Fruit fly (Drosophila melanogaster) whole organism, embryonic: ENCODE data around the gene TbCMF46.
A peak's percentile ranks its signal among the peaks of the same experiment; 100 is the strongest.

Experiments
- ATbp ChIP-seq: fragments of 200-800 bp; sonication (Bioruptor generic); optimal IDR thresholded peaks from 2 replicates; lab custom pipeline; 2017; ENCODE audit warnings: missing biosample characterization, mild to moderate bottlenecking, missing genetic modification characterization, missing genetic modification reagents
- Atf6 ChIP-seq: fragments of 200-800 bp; sonication (Bioruptor generic); IDR thresholded peaks from 2 replicates; pipeline ENCODE4 v1.3.6; 2022; ENCODE audit warnings: missing biosample characterization, missing genetic modification characterization
- Awh ChIP-seq: fragments of 200-800 bp; sonication (Bioruptor generic); IDR thresholded peaks from 2 replicates; pipeline ENCODE4, ENCODE4 v1.3.6; 2022; ENCODE audit warnings: missing biosample characterization, missing genetic modification characterization
- B-H1 ChIP-seq: fragments of 200-800 bp; sonication (Bioruptor generic); IDR thresholded peaks from 3 replicates; pipeline ENCODE4 v1.3.6; 2022; ENCODE audit warnings: missing biosample characterization, missing genetic modification characterization
- CG10431 ChIP-seq: fragments of 200-800 bp; sonication (Bioruptor generic); optimal IDR thresholded peaks from 3 replicates; lab custom pipeline; 2018; ENCODE audit warnings: missing biosample characterization, mild to moderate bottlenecking, missing genetic modification characterization
- CG12769 ChIP-seq: fragments of 200-800 bp; sonication (Bioruptor generic); optimal IDR thresholded peaks from 2 replicates; lab custom pipeline; 2019; ENCODE audit warnings: missing biosample characterization, mild to moderate bottlenecking, missing genetic modification characterization, moderate library complexity
- CG13123 ChIP-seq: fragments of 200-800 bp; sonication (Bioruptor generic); optimal IDR thresholded peaks from 2 replicates; lab custom pipeline; 2016; ENCODE audit warnings: missing biosample characterization, missing genetic modification characterization
- CG13287 ChIP-seq: fragments of 200-800 bp; sonication (Bioruptor generic); IDR thresholded peaks from 2 replicates; pipeline ENCODE4 v1.3.6; 2022; ENCODE audit warnings: missing biosample characterization, missing genetic modification characterization; ENCODE audit not compliant: partially characterized antibody
- CG14710 ChIP-seq: fragments of 200-800 bp; sonication (Bioruptor generic); optimal IDR thresholded peaks from 3 replicates; lab custom pipeline; 2019; ENCODE audit warnings: missing biosample characterization, mild to moderate bottlenecking, missing genetic modification characterization, moderate library complexity
- CG15073 ChIP-seq: fragments of 200-800 bp; sonication (Bioruptor generic); optimal IDR thresholded peaks from 2 replicates; lab custom pipeline; 2016; ENCODE audit warnings: missing biosample characterization, missing genetic modification characterization
- CG1602 ChIP-seq: fragments of 200-800 bp; sonication (Bioruptor generic); optimal IDR thresholded peaks from 3 replicates; lab custom pipeline; 2016; ENCODE audit warnings: missing biosample characterization, missing genetic modification characterization
- CG17359 ChIP-seq: fragments of 200-800 bp; sonication (Bioruptor generic); optimal IDR thresholded peaks from 3 replicates; lab custom pipeline; 2018; ENCODE audit warnings: missing biosample characterization, mild to moderate bottlenecking, missing genetic modification characterization, moderate library complexity
- CG17385 ChIP-seq: fragments of 200-800 bp; sonication (Bioruptor generic); optimal IDR thresholded peaks from 3 replicates; lab custom pipeline; 2018; ENCODE audit warnings: missing biosample characterization, mild to moderate bottlenecking, missing genetic modification characterization
- CG17829 ChIP-seq: fragments of 200-800 bp; optimal IDR thresholded peaks from 2 replicates; lab custom pipeline; 2019; ENCODE audit warnings: missing biosample characterization, mild to moderate bottlenecking, missing genetic modification characterization, moderate library complexity
- CG2678 ChIP-seq: fragments of 200-800 bp; sonication (Bioruptor generic); optimal IDR thresholded peaks from 3 replicates; lab custom pipeline; 2019; ENCODE audit warnings: missing biosample characterization, mild to moderate bottlenecking, missing genetic modification characterization, moderate library complexity
- CG30020 ChIP-seq: fragments of 200-800 bp; optimal IDR thresholded peaks from 2 replicates; lab custom pipeline; 2019; ENCODE audit warnings: missing biosample characterization, mild to moderate bottlenecking, missing genetic modification characterization, moderate library complexity
- CG30431 ChIP-seq: fragments of 200-800 bp; sonication (Bioruptor generic); optimal IDR thresholded peaks from 2 replicates; lab custom pipeline; 2017; ENCODE audit warnings: missing biosample characterization, missing genetic modification characterization
- CG6689 ChIP-seq: fragments of 200-800 bp; sonication (Bioruptor generic); IDR thresholded peaks from 2 replicates; pipeline ENCODE4 v1.3.6; 2022; ENCODE audit warnings: missing biosample characterization, missing genetic modification characterization
- CG7357 ChIP-seq: fragments of 200-800 bp; sonication (Bioruptor generic); IDR thresholded peaks from 3 replicates; pipeline ENCODE4 v1.3.6; 2022; ENCODE audit warnings: missing biosample characterization, missing genetic modification characterization
- CG7745 ChIP-seq: fragments of 200-800 bp; sonication (Bioruptor generic); optimal IDR thresholded peaks from 2 replicates; lab custom pipeline; 2018; ENCODE audit warnings: missing biosample characterization, mild to moderate bottlenecking, missing genetic modification characterization, moderate library complexity
- CG7786 ChIP-seq: fragments of 200-800 bp; sonication (Bioruptor generic); optimal IDR thresholded peaks from 2 replicates; lab custom pipeline; 2016; ENCODE audit warnings: missing biosample characterization, missing genetic modification characterization
- CG8359 ChIP-seq: fragments of 200-800 bp; sonication (Bioruptor generic); optimal IDR thresholded peaks from 2 replicates; lab custom pipeline; 2017; ENCODE audit warnings: missing biosample characterization, mild to moderate bottlenecking, missing genetic modification characterization, borderline replicate concordance
- CG8478 ChIP-seq: fragments of >200 bp; optimal IDR thresholded peaks from 2 replicates; lab custom pipeline; 2018
- CG9817 ChIP-seq: fragments of 200-800 bp; sonication (Bioruptor generic); optimal IDR thresholded peaks from 2 replicates; lab custom pipeline; 2018; ENCODE audit warnings: missing biosample characterization, mild to moderate bottlenecking, missing genetic modification characterization, moderate library complexity
- Camta ChIP-seq: fragments of 200-800 bp; sonication (Bioruptor generic); optimal IDR thresholded peaks from 2 replicates; lab custom pipeline; 2016; ENCODE audit warnings: missing biosample characterization, missing genetic modification characterization
- Chrac-16 ChIP-seq: fragments of 200-800 bp; sonication (Bioruptor generic); optimal IDR thresholded peaks from 3 replicates; lab custom pipeline; 2016; ENCODE audit warnings: missing biosample characterization, missing genetic modification characterization
- Doc3 ChIP-seq: fragments of 200-800 bp; sonication (Bioruptor generic); IDR thresholded peaks from 3 replicates; pipeline ENCODE4 v1.3.6; 2022; ENCODE audit warnings: missing biosample characterization, missing genetic modification characterization; ENCODE audit not compliant: partially characterized antibody
- E2f1 ChIP-seq: fragments of 200-800 bp; sonication (Bioruptor generic); IDR thresholded peaks from 2 replicates; pipeline ENCODE4 v1.3.6; 2022; ENCODE audit warnings: missing biosample characterization, missing genetic modification characterization
- Lhr ChIP-seq: fragments of 200-800 bp; sonication (Bioruptor generic); optimal IDR thresholded peaks from 3 replicates; lab custom pipeline; 2017; ENCODE audit warnings: mild to moderate bottlenecking, missing biosample characterization, missing genetic modification reagents, missing genetic modification characterization
- Lpt ChIP-seq: fragments of >200 bp; optimal IDR thresholded peaks from 2 replicates; lab custom pipeline; 2018; ENCODE audit warnings: missing biosample characterization, missing genetic modification characterization
- Neu2 ChIP-seq: fragments of 200-800 bp; sonication (Bioruptor generic); optimal IDR thresholded peaks from 3 replicates; lab custom pipeline; 2016; ENCODE audit warnings: missing biosample characterization, missing genetic modification characterization, borderline replicate concordance
- Sin3A ChIP-seq: fragments of >200 bp; optimal IDR thresholded peaks from 2 replicates; lab custom pipeline; 2018
- aop ChIP-seq: fragments of 200-800 bp; sonication (Bioruptor generic); IDR thresholded peaks from 2 replicates; pipeline ENCODE4 v1.3.6; 2022; ENCODE audit warnings: missing biosample characterization, missing genetic modification characterization
- ara ChIP-seq: fragments of 200-800 bp; sonication (Bioruptor generic); IDR thresholded peaks from 2 replicates; pipeline ENCODE4 v1.3.6; 2022; ENCODE audit warnings: missing biosample characterization, missing genetic modification characterization
- bigmax ChIP-seq: fragments of 200-800 bp; sonication (Bioruptor generic); optimal IDR thresholded peaks from 2 replicates; lab custom pipeline; 2018; ENCODE audit warnings: missing biosample characterization, mild to moderate bottlenecking, missing genetic modification characterization
- br ChIP-seq: fragments of >200 bp; optimal IDR thresholded peaks from 2 replicates; lab custom pipeline; 2017
- chif ChIP-seq, 2 experiments: fragments of 200-800 bp; sonication (Bioruptor generic); optimal IDR thresholded peaks; 3 replicates each; lab custom pipeline; 2016; ENCODE audit warnings: missing biosample characterization in 2 of 2, missing genetic modification characterization in 2 of 2
- ci ChIP-seq: fragments of 200-800 bp; sonication (Bioruptor generic); IDR thresholded peaks from 3 replicates; pipeline ENCODE4 v1.3.6; 2022; ENCODE audit warnings: missing biosample characterization, missing genetic modification characterization
- crc ChIP-seq: fragments of 200-800 bp; sonication (Bioruptor generic); optimal IDR thresholded peaks from 2 replicates; lab custom pipeline; 2016; ENCODE audit warnings: missing biosample characterization, missing genetic modification characterization
- dan ChIP-seq: fragments of 200-800 bp; sonication (Bioruptor generic); IDR thresholded peaks from 2 replicates; pipeline ENCODE4 v1.3.6; 2022; ENCODE audit warnings: missing biosample characterization, missing genetic modification characterization
- gcm ChIP-seq: fragments of 200-800 bp; sonication (Bioruptor generic); optimal IDR thresholded peaks from 2 replicates; lab custom pipeline; 2019; ENCODE audit warnings: missing biosample characterization, mild to moderate bottlenecking, missing genetic modification characterization, moderate library complexity
- jing ChIP-seq: fragments of 200-800 bp; sonication (Bioruptor generic); optimal IDR thresholded peaks from 2 replicates; lab custom pipeline; 2018; ENCODE audit warnings: missing biosample characterization, mild to moderate bottlenecking, missing genetic modification characterization
- lola ChIP-seq, 3 experiments: fragments of >200 bp in 2 of 3; fragments of 200-800 bp in 1 of 3; sonication (Bioruptor generic) in 1 of 3; optimal IDR thresholded peaks; 2 replicates each; lab custom pipeline; 2017 to 2019; ENCODE audit warnings: missing biosample characterization in 3 of 3, missing genetic modification characterization in 3 of 3, mild to moderate bottlenecking in 1 of 3, moderate library complexity in 1 of 3
- mam ChIP-seq: fragments of 200-800 bp; sonication (Bioruptor generic); optimal IDR thresholded peaks from 3 replicates; lab custom pipeline; 2016; ENCODE audit warnings: missing biosample characterization, missing genetic modification characterization
- pb ChIP-seq: fragments of 200-800 bp; sonication (Bioruptor generic); optimal IDR thresholded peaks from 3 replicates; lab custom pipeline; 2016; ENCODE audit warnings: missing biosample characterization, missing genetic modification characterization
- pho ChIP-seq: fragments of 200-800 bp; sonication (Bioruptor generic); optimal IDR thresholded peaks from 2 replicates; lab custom pipeline; 2016; ENCODE audit warnings: missing biosample characterization, missing genetic modification characterization
- pita ChIP-seq: fragments of 200-800 bp; sonication (Bioruptor generic); optimal IDR thresholded peaks from 2 replicates; lab custom pipeline; 2017; ENCODE audit warnings: missing biosample characterization, mild to moderate bottlenecking, missing genetic modification characterization
- pum ChIP-seq: fragments of 200-800 bp; sonication (Bioruptor generic); optimal IDR thresholded peaks from 2 replicates; lab custom pipeline; 2016; ENCODE audit warnings: missing biosample characterization, missing genetic modification characterization
- tio ChIP-seq: fragments of 200-800 bp; sonication (Bioruptor generic); optimal IDR thresholded peaks from 2 replicates; lab custom pipeline; 2017; ENCODE audit warnings: missing biosample characterization, missing genetic modification characterization, inconsistent platforms
- trh ChIP-seq: fragments of 200-800 bp; sonication (Bioruptor generic); optimal IDR thresholded peaks from 2 replicates; lab custom pipeline; 2016; ENCODE audit warnings: missing biosample characterization, missing genetic modification characterization
- wek ChIP-seq: fragments of 200-800 bp; sonication (Bioruptor generic); optimal IDR thresholded peaks from 3 replicates; lab custom pipeline; 2018; ENCODE audit warnings: missing biosample characterization, mild to moderate bottlenecking, missing genetic modification characterization, moderate library complexity
- yki ChIP-seq: fragments of >200 bp; optimal IDR thresholded peaks from 3 replicates; lab custom pipeline; 2018
- zf30C ChIP-seq: fragments of 200-800 bp; sonication (Bioruptor generic); optimal IDR thresholded peaks from 3 replicates; lab custom pipeline; 2018; ENCODE audit warnings: missing biosample characterization, mild to moderate bottlenecking, missing genetic modification characterization

The TbCMF46 gene

DNA sequence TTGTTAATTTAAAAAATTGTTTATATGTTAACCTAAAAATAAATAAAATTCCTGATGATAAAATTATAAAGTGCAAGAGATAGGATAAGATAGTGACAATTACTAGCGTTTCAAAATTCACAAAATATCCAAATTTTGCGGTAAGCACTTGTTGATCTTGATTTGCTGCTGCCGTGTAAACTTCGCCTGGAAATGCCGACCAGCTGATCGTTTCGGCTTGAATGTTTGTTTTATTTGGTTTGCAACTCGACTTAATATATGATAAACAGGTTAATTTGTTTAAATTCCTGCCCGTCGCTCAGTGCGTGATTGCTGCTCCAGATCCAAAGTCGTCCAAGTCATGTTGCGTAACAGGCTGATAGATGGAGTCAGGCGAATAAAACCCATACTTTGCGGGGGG is 3.3 kb downstream of the TbCMF46 start, which contains the start of gene CG4592 (continued):
- TF ChIP-seq wek (GFP tag; lab: Kevin White, UChicago) = no peak
- TF ChIP-seq CG8478 = no peak
- TF ChIP-seq Lhr (GFP tag; lab: Kevin White, UChicago) = no peak
- no peak for TF ChIP-seq dan (GFP tag; lab: Robert Waterston, UW)
- no peak for TF ChIP-seq pho
- no peak for TF ChIP-seq CG10431 (GFP tag; lab: Kevin White, UChicago)
- TF ChIP-seq CG9817 (tag; lab: Kevin White, UChicago) = peak; percentile 40
- TF ChIP-seq lola (GFP tag; optimal IDR thresholded peaks at IDR 0.05; lab: Kevin White, UChicago) = no peak
- no peak for TF ChIP-seq CG13123 (GFP tag; lab: Kevin White, UChicago)
- TF ChIP-seq chif (GFP tag; optimal IDR thresholded peaks at IDR 0.05; lab: Kevin White, UChicago) = peak; percentile 4 to 42
- peak; percentile 14 for TF ChIP-seq pita
- TF ChIP-seq CG2678 (tag; lab: Kevin White, UChicago) = no peak
- no peak for TF ChIP-seq trh (GFP tag; lab: Kevin White, UChicago)
- TF ChIP-seq CG17385 (GFP tag; lab: Kevin White, UChicago) = peak; percentile 57
- TF ChIP-seq tio (GFP tag; lab: Kevin White, UChicago) = no peak
- TF ChIP-seq Awh (GFP tag; lab: Robert Waterston, UW) = no peak
- TF ChIP-seq CG6689 = peak; percentile 47; the same call in 1 of the 2 replicates
- TF ChIP-seq CG7786 = no peak
- TF ChIP-seq crc (GFP tag; lab: Kevin White, UChicago) = no peak
- TF ChIP-seq mam = peak; percentile 33
- peak; percentile 60 for TF ChIP-seq bigmax (GFP tag; lab: Kevin White, UChicago)
- TF ChIP-seq CG15073 (GFP tag; lab: Kevin White, UChicago) = no peak
- TF ChIP-seq Neu2 (GFP tag; lab: Kevin White, UChicago) = no peak
- TF ChIP-seq CG14710 = peak; percentile 52
- no peak for TF ChIP-seq Doc3 (GFP tag; lab: Robert Waterston, UW)
- peak; percentile 33 for TF ChIP-seq CG30020
- no peak for TF ChIP-seq pum (GFP tag; lab: Kevin White, UChicago)
- TF ChIP-seq zf30C (GFP tag; lab: Kevin White, UChicago) = no peak
- TF ChIP-seq CG12769 = no peak
- peak; percentile 37 for TF ChIP-seq Camta (GFP tag; lab: Kevin White, UChicago)
- no peak for TF ChIP-seq CG7745 (tag; lab: Kevin White, UChicago)
- peak; percentile 65 for TF ChIP-seq CG17829 (tag; lab: Kevin White, UChicago)
- TF ChIP-seq pb (GFP tag; lab: Kevin White, UChicago) = no peak
- TF ChIP-seq CG1602 (GFP tag; lab: Kevin White, UChicago) = peak; percentile 8
- no peak for TF ChIP-seq br
- TF ChIP-seq CG7357 (GFP tag; lab: Robert Waterston, UW) = no peak
- no peak for TF ChIP-seq jing (GFP tag; lab: Kevin White, UChicago)
- TF ChIP-seq yki (lab: Kevin White, UChicago) = no peak
- TF ChIP-seq Atf6 = peak; percentile 72
- no peak for TF ChIP-seq aop (GFP tag; lab: Robert Waterston, UW)
- no peak for TF ChIP-seq Sin3A
- TF ChIP-seq CG30431 = no peak
- TF ChIP-seq ara = peak; percentile 53; the same call in 1 of the 2 replicates
- no peak for TF ChIP-seq CG8359 (GFP tag; lab: Kevin White, UChicago)
- TF ChIP-seq CG17359 (tag; lab: Kevin White, UChicago) = no peak
- TF ChIP-seq gcm (GFP tag; lab: Kevin White, UChicago) = no peak
- TF ChIP-seq E2f1 (GFP tag; lab: Robert Waterston, UW) = no peak
- peak; percentile 21; the same call in 1 of the 3 replicates for TF ChIP-seq B-H1 (GFP tag; lab: Robert Waterston, UW)
- TF ChIP-seq ATbp (GFP tag; lab: Kevin White, UChicago) = peak; percentile 42
- no peak for TF ChIP-seq Lpt (GFP tag; lab: Kevin White, UChicago)
- TF ChIP-seq CG13287 = peak; percentile 40; the same call in 1 of the 2 replicates
- TF ChIP-seq Chrac-16 = peak; percentile 10
- TF ChIP-seq ci (GFP tag; lab: Robert Waterston, UW) = peak; percentile 90
